Worm (Caenorhabditis elegans) whole organism, L1 larva: ENCODE measurements around the gene W07G1.7.

ENCODE experiments used
- efl-3 ChIP-seq: fragments of 200-800 bp; sonication (Bioruptor generic); optimal IDR thresholded peaks from 2 replicates; lab custom pipeline; 2018; ENCODE audit warnings: mild to moderate bottlenecking, missing genetic modification characterization, missing compliant biosample characterization
- fkh-10 ChIP-seq: sonication (generic microtip); optimal IDR thresholded peaks from 2 replicates; lab custom pipeline; 2017; ENCODE audit warnings: missing biosample characterization, missing genetic modification reagents, missing genetic modification characterization
- jun-1 ChIP-seq: fragments of 150-350 bp; optimal IDR thresholded peaks from 2 replicates; lab custom pipeline; 2014; ENCODE audit warnings: missing biosample characterization, missing genetic modification reagents, missing genetic modification characterization
- pqm-1 ChIP-seq: sonication (generic microtip); optimal IDR thresholded peaks from 3 replicates; lab custom pipeline; 2017; ENCODE audit warnings: missing biosample characterization, missing genetic modification characterization

- TF ChIP-seq jun-1 (tag; lab: Kevin White, UChicago): no peak
- no peak for TF ChIP-seq efl-3
- no peak for TF ChIP-seq fkh-10 (GFP tag; lab: Kevin White, UChicago)
- TF ChIP-seq pqm-1 (tag; lab: Kevin White, UChicago): no peak
These were observed 48.5 kb upstream of the W07G1.7 start for ce11 chrII:14014637-14015036.
